Worm (Caenorhabditis elegans) whole organism, young adult: ENCODE data around the gene hil-1.

ENCODE experiments used
- D2030.7 ChIP-seq: fragments of 200-800 bp; sonication (Bioruptor generic); IDR thresholded peaks from 2 replicates; pipeline ENCODE4 v1.3.6; 2022; ENCODE audit warnings: missing genetic modification reagents, missing genetic modification characterization, missing compliant biosample characterization
- F22D6.2 ChIP-seq: sonication (generic microtip); optimal IDR thresholded peaks from 2 replicates; lab custom pipeline; 2016; ENCODE audit warnings: mild to moderate bottlenecking, missing genetic modification characterization, missing compliant biosample characterization
- F37B4.10 ChIP-seq: fragments of 200-800 bp; sonication (Bioruptor generic); IDR thresholded peaks from 2 replicates; pipeline ENCODE4 v1.3.6; 2022; ENCODE audit warnings: missing genetic modification characterization, missing compliant biosample characterization
- F39B2.1 ChIP-seq: fragments of 200-800 bp; sonication (Bioruptor generic); IDR thresholded peaks from 2 replicates; pipeline ENCODE4 v1.3.6; 2022; ENCODE audit warnings: missing genetic modification reagents, missing genetic modification characterization, missing compliant biosample characterization
- F49E8.2 ChIP-seq: sonication (generic microtip); optimal IDR thresholded peaks from 3 replicates; lab custom pipeline; 2017; ENCODE audit warnings: missing genetic modification characterization, mild to moderate bottlenecking, missing compliant biosample characterization, antibody characterized with exemption, moderate library complexity; ENCODE audit not compliant: insufficient read depth
- F52B5.7 ChIP-seq: sonication (generic microtip); optimal IDR thresholded peaks from 2 replicates; lab custom pipeline; 2016; ENCODE audit warnings: mild to moderate bottlenecking, missing genetic modification characterization, missing compliant biosample characterization
- K12H6.12 ChIP-seq: fragments of 200-800 bp; sonication (Bioruptor generic); optimal IDR thresholded peaks from 2 replicates; lab custom pipeline; 2018; ENCODE audit warnings: mild to moderate bottlenecking, missing genetic modification characterization, missing compliant biosample characterization
- T07F8.4 ChIP-seq: sonication (generic microtip); optimal IDR thresholded peaks from 2 replicates; lab custom pipeline; 2016; ENCODE audit warnings: mild to moderate bottlenecking, missing genetic modification characterization, moderate library complexity, missing compliant biosample characterization
- Y56A3A.18 ChIP-seq: fragments of 200-800 bp; sonication (Bioruptor generic); IDR thresholded peaks from 2 replicates; pipeline ENCODE4 v1.3.6; 2022; ENCODE audit warnings: missing genetic modification reagents, missing genetic modification characterization, missing compliant biosample characterization
- attf-3 ChIP-seq: fragments of 200-800 bp; sonication (Bioruptor generic); conservative IDR thresholded peaks from 2 replicates; pipeline ENCODE4 v1.3.6; 2022; ENCODE audit warnings: missing genetic modification reagents, missing genetic modification characterization, missing compliant biosample characterization
- ceh-100 ChIP-seq: fragments of 200-800 bp; sonication (Bioruptor generic); IDR thresholded peaks from 2 replicates; pipeline ENCODE4 v1.3.6; 2022; ENCODE audit warnings: missing genetic modification reagents, missing genetic modification characterization, missing compliant biosample characterization
- ceh-27 ChIP-seq: fragments of 200-800 bp; sonication (Bioruptor generic); optimal IDR thresholded peaks from 2 replicates; lab custom pipeline; 2018; ENCODE audit warnings: mild to moderate bottlenecking, missing genetic modification characterization, moderate library complexity, missing compliant biosample characterization
- chd-7 ChIP-seq: sonication (generic microtip); optimal IDR thresholded peaks from 2 replicates; lab custom pipeline; 2016; ENCODE audit warnings: mild to moderate bottlenecking, missing genetic modification characterization, moderate library complexity, missing compliant biosample characterization
- dpff-1 ChIP-seq: sonication (generic microtip); optimal IDR thresholded peaks from 2 replicates; lab custom pipeline; 2017; ENCODE audit warnings: mild to moderate bottlenecking, missing genetic modification characterization, missing compliant biosample characterization
- gei-17 ChIP-seq: fragments of 200-800 bp; sonication (Bioruptor generic); optimal IDR thresholded peaks from 2 replicates; lab custom pipeline; 2018; ENCODE audit warnings: mild to moderate bottlenecking, missing genetic modification characterization, missing compliant biosample characterization
- hlh-26 ChIP-seq: fragments of 200-800 bp; sonication (Bioruptor generic); conservative IDR thresholded peaks from 2 replicates; pipeline ENCODE4 v1.3.6; 2022; ENCODE audit warnings: missing genetic modification reagents, missing genetic modification characterization, missing compliant biosample characterization
- hrde-1 ChIP-seq: sonication (generic microtip); optimal IDR thresholded peaks from 2 replicates; lab custom pipeline; 2016; ENCODE audit warnings: missing genetic modification characterization, mild to moderate bottlenecking, missing compliant biosample characterization, moderate library complexity, missing genotype, missing genetic modification reagents, borderline replicate concordance
- lin-40 ChIP-seq: sonication (generic microtip); optimal IDR thresholded peaks from 2 replicates; lab custom pipeline; 2016; ENCODE audit warnings: missing genetic modification characterization, mild to moderate bottlenecking, missing compliant biosample characterization, missing genotype, missing genetic modification reagents
- lin-54 ChIP-seq: fragments of 200-800 bp; sonication (Bioruptor generic); optimal IDR thresholded peaks from 2 replicates; lab custom pipeline; 2018; ENCODE audit warnings: mild to moderate bottlenecking, missing genetic modification characterization, missing compliant biosample characterization
- lsl-1 ChIP-seq: fragments of 200-800 bp; sonication (Bioruptor generic); optimal IDR thresholded peaks from 2 replicates; lab custom pipeline; 2018; ENCODE audit warnings: mild to moderate bottlenecking, missing genetic modification characterization, moderate library complexity, missing compliant biosample characterization
- madf-10 ChIP-seq: sonication (generic microtip); optimal IDR thresholded peaks from 2 replicates; lab custom pipeline; 2016; ENCODE audit warnings: mild to moderate bottlenecking, missing genetic modification characterization, missing compliant biosample characterization
- mxl-1 ChIP-seq: sonication (generic microtip); optimal IDR thresholded peaks from 2 replicates; lab custom pipeline; 2016; ENCODE audit warnings: missing genetic modification characterization, missing compliant biosample characterization
- nfya-1 ChIP-seq: sonication (generic microtip); optimal IDR thresholded peaks from 2 replicates; lab custom pipeline; 2017; ENCODE audit warnings: antibody characterized with exemption, missing compliant biosample characterization, missing genetic modification characterization, borderline replicate concordance; ENCODE audit not compliant: insufficient read depth
- nfya-2 ChIP-seq: fragments of 200-800 bp; sonication (Bioruptor generic); IDR thresholded peaks from 2 replicates; pipeline ENCODE4 v1.3.6; 2022; ENCODE audit warnings: missing genetic modification reagents, missing genetic modification characterization, missing compliant biosample characterization
- rpc-1 ChIP-seq, 2 experiments: fragments of 150-350 bp in 1 of 2; sonication (generic microtip) in 1 of 2; optimal IDR thresholded peaks; 2 replicates each; lab custom pipeline; 2014 to 2018; ENCODE audit warnings: missing biosample characterization in 1 of 2, missing genetic modification characterization in 1 of 2, missing genetic modification reagents in 1 of 2, missing genotype in 1 of 2
- snpc-1.1 ChIP-seq: sonication (generic microtip); optimal IDR thresholded peaks from 2 replicates; lab custom pipeline; 2017; ENCODE audit warnings: missing genetic modification characterization, mild to moderate bottlenecking, missing compliant biosample characterization, antibody characterized with exemption, moderate library complexity, missing genotype, missing genetic modification reagents; ENCODE audit not compliant: insufficient read depth
- tbx-9 ChIP-seq: sonication (generic microtip); optimal IDR thresholded peaks from 2 replicates; lab custom pipeline; 2016; ENCODE audit warnings: borderline replicate concordance, missing genetic modification characterization, inconsistent platforms, missing compliant biosample characterization
- ztf-18 ChIP-seq: sonication (generic microtip); optimal IDR thresholded peaks from 2 replicates; lab custom pipeline; 2016; ENCODE audit warnings: missing genotype, mild to moderate bottlenecking, missing genetic modification characterization, missing compliant biosample characterization
- ztf-26 ChIP-seq: sonication (generic microtip); optimal IDR thresholded peaks from 2 replicates; lab custom pipeline; 2017; ENCODE audit warnings: missing genetic modification characterization, missing compliant biosample characterization
- ztf-28 ChIP-seq: fragments of 200-800 bp; sonication (Bioruptor generic); IDR thresholded peaks from 2 replicates; pipeline ENCODE4 v1.3.6; 2022; ENCODE audit warnings: missing genetic modification reagents, missing genetic modification characterization, missing compliant biosample characterization
- ztf-6 ChIP-seq: fragments of 200-800 bp; sonication (Bioruptor generic); IDR thresholded peaks from 2 replicates; pipeline ENCODE4 v1.3.6; 2022; ENCODE audit warnings: missing genetic modification reagents, missing genetic modification characterization, missing compliant biosample characterization

hil-1 gene

ce11 chrV:15002184-15002690, 52.7 kb downstream of the hil-1 start, which contains the start of the genes fib-1 and mut-15 (continued):
- TF ChIP-seq dpff-1 (no peak), F52B5.7 (tag; lab: Kevin White, UChicago) (no peak), K12H6.12 (peak; percentile 85), rpc-1 (optimal IDR thresholded peaks at IDR 0.05; lab: Kevin White, UChicago) (no peak), rpc-1 (tag; optimal IDR thresholded peaks at IDR 0.05; lab: Kevin White, UChicago) (no peak), lin-40 (tag; lab: Kevin White, UChicago) (peak; percentile 86), tbx-9 (tag; lab: Kevin White, UChicago) (no peak), nfya-1 (tag; lab: Kevin White, UChicago) (no peak), Y56A3A.18 (GFP tag; lab: Robert Waterston, UW) (no peak), mxl-1 (no peak), D2030.7 (GFP tag; lab: Robert Waterston, UW) (peak; percentile 93), ztf-28 (GFP tag; lab: Robert Waterston, UW) (peak; percentile 95), lsl-1 (peak; percentile 86), chd-7 (tag; lab: Kevin White, UChicago) (peak; percentile 13), snpc-1.1 (tag; lab: Kevin White, UChicago) (peak; percentile 23), F49E8.2 (tag; lab: Kevin White, UChicago) (peak; percentile 81), hrde-1 (no peak), hlh-26 (GFP tag; lab: Robert Waterston, UW) (no peak), nfya-2 (GFP tag; lab: Robert Waterston, UW) (no peak), T07F8.4 (tag; lab: Kevin White, UChicago) (no peak), ceh-27 (GFP tag; lab: Kevin White, UChicago) (peak; percentile 95), ztf-26 (tag; lab: Kevin White, UChicago) (peak; percentile 75), lin-54 (GFP tag; lab: Kevin White, UChicago) (peak; percentile 80), attf-3 (GFP tag; lab: Robert Waterston, UW) (peak; percentile 85), gei-17 (no peak), ztf-6 (GFP tag; lab: Robert Waterston, UW) (no peak), madf-10 (peak; percentile 82), F37B4.10 (GFP tag; lab: Robert Waterston, UW) (no peak), F39B2.1 (GFP tag; lab: Robert Waterston, UW) (no peak), ceh-100 (GFP tag; lab: Robert Waterston, UW) (peak; percentile 98), ztf-18 (tag; lab: Kevin White, UChicago) (peak; percentile 50), F22D6.2 (tag; lab: Kevin White, UChicago) (no peak)
